Fruit fly (Drosophila melanogaster) S2 (cell line): ENCODE data around the gene CG43445.

ENCODE experiments used
- CG8478 ChIP-seq: fragments of >200 bp; optimal IDR thresholded peaks from 2 replicates; lab custom pipeline; 2018
- CTCF ChIP-seq, 2 experiments: fragments of >200 bp; optimal IDR thresholded peaks; 2 replicates each; lab custom pipeline; 2018

Gene CG43445

dm6 chr3R:17953884-17954283, 42.7 kb downstream of the CG43445 start:
- TF ChIP-seq CG8478, result no peak

- no peak for TF ChIP-seq CG8478
- no peak for TF ChIP-seq CTCF (optimal IDR thresholded peaks at IDR 0.05; lab: Kevin White, UChicago)
These were observed 44.6 kb downstream of the CG43445 start for dm6 chr3R:17955737-17956136.

- TF ChIP-seq CG8478 (no peak), CTCF (optimal IDR thresholded peaks at IDR 0.05; lab: Kevin White, UChicago) (no peak)
These were observed 46.6 kb downstream of the CG43445 start for dm6 chr3R:17957782-17958181.

dm6 chr3R:17958304-17958703, 47.1 kb downstream of the CG43445 start:
- TF ChIP-seq CG8478 (no peak), CTCF (optimal IDR thresholded peaks at IDR 0.05; lab: Kevin White, UChicago) (no peak)
